Fruit fly (Drosophila melanogaster) Kc167 (cell line): Measurements from ENCODE around the gene Tailor.

ENCODE experiments used
- Myc ChIP-seq: fragments of >200 bp; optimal IDR thresholded peaks from 2 replicates; lab custom pipeline; 2017; ENCODE audit warnings: missing external identifiers
- Sin3A ChIP-seq: fragments of >200 bp; optimal IDR thresholded peaks from 2 replicates; lab custom pipeline; 2018; ENCODE audit warnings: missing external identifiers
- h ChIP-seq: fragments of >200 bp; optimal IDR thresholded peaks from 3 replicates; lab custom pipeline; 2018; ENCODE audit warnings: missing external identifiers
- insv ChIP-seq: fragments of >200 bp; optimal IDR thresholded peaks from 3 replicates; lab custom pipeline; 2018; ENCODE audit warnings: missing external identifiers
- psq ChIP-seq: fragments of >200 bp; optimal IDR thresholded peaks from 2 replicates; lab custom pipeline; 2017; ENCODE audit warnings: missing external identifiers
- ttk ChIP-seq: sonication (Bioruptor generic); optimal IDR thresholded peaks from 2 replicates; lab custom pipeline; 2017; ENCODE audit warnings: missing external identifiers

Tailor gene

dm6 chr3R:7085983-7086376, at the start of gene Tailor:
Gene Tailor, minus strand, starts transcription at chr3R:7086083.
- TF ChIP-seq Sin3A: no peak
- TF ChIP-seq insv (lab: Kevin White, UChicago): no peak
- no peak for TF ChIP-seq h
- TF ChIP-seq psq (lab: Kevin White, UChicago): no peak
- TF ChIP-seq Myc (lab: Kevin White, UChicago): no peak
- TF ChIP-seq ttk (lab: Kevin White, UChicago): no peak

DNA sequence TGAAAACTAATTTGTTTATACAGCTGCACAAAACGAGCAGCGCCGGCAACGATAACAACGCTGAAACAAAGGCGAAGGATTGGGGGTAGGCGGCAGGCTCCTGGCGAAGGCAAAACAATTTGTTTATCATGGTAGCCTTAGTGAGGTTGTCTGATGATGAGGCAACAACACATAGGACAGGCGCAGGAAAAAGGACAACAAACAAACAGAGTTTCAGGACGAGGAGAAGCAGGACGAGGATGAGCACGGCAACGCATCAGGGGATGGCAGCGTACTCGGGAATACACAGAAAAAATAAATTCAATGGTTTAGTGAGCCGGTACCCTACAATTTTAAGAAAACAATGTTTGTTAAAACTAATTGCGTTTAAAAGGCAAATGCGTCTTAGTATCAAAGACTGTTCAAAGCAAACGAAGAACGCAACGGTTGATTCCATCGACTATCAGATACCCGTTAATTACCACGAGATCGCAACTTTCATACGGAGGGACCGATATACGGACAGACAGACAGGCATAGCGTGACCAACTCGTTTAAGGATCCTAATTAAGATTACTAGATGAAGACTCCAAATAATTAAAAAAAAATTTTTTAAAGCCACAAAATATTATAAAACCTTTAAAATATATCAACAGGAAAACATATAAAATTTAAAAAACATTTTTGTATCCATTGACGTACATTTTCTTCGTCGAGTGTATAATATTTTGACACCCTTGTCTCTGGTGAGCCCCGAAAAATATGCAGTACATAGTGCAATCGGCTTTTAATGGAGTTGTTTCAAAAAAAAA, 49.0 kb upstream of the Tailor start:
- TF ChIP-seq Sin3A: no peak
- TF ChIP-seq insv (lab: Kevin White, UChicago): no peak
- TF ChIP-seq ttk (lab: Kevin White, UChicago): no peak
- no peak for TF ChIP-seq h
- TF ChIP-seq psq (lab: Kevin White, UChicago): no peak

dm6 chr3R:7131260-7131659, 45.4 kb upstream of the Tailor start, which contains the start of gene CG31493:
Gene CG31493, plus strand, starts transcription at chr3R:7131560.
- TF ChIP-seq h: no peak
- no peak for TF ChIP-seq Sin3A
- TF ChIP-seq Myc (lab: Kevin White, UChicago): no peak
- no peak for TF ChIP-seq psq (lab: Kevin White, UChicago)
- TF ChIP-seq insv (lab: Kevin White, UChicago): no peak
- no peak for TF ChIP-seq ttk (lab: Kevin White, UChicago)

DNA sequence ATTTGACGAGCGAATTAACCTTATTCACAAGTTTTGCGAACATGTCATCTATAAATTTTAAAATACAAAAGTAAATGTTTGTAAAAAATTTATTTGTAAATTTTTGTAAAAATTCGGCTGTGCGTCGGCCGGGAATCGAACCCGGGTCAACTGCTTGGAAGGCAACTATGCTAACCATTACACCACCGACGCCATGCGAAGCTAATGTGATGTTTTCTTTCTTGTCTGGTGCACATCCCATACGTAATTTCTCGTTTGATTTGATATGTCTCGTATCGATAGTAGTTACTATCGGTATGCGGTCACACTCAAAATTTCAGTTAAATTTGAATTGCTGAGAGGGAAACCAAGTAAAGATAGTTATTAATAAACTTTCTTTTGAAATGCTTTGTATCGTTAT, 44.9 kb upstream of the Tailor start:
- TF ChIP-seq Myc (lab: Kevin White, UChicago) (no peak), psq (lab: Kevin White, UChicago) (no peak), ttk (lab: Kevin White, UChicago) (no peak), insv (lab: Kevin White, UChicago) (no peak), h (no peak), Sin3A (no peak)

- TF ChIP-seq Sin3A: no peak
- no peak for TF ChIP-seq ttk (lab: Kevin White, UChicago)
- no peak for TF ChIP-seq h
- TF ChIP-seq psq (lab: Kevin White, UChicago): no peak
- no peak for TF ChIP-seq Myc (lab: Kevin White, UChicago)
- no peak for TF ChIP-seq insv (lab: Kevin White, UChicago)
Measured at dm6 chr3R:7129280-7130069, 43.6 kb upstream of the Tailor start, which contains the start of gene CG31248. Gene CG31248, plus strand, starts transcription at chr3R:7129320.

dm6 chr3R:7127966-7128365, 42.1 kb upstream of the Tailor start, which contains the start of gene CG10068:
Gene CG10068, minus strand, starts transcription at chr3R:7128027.
- TF ChIP-seq psq (lab: Kevin White, UChicago): no peak
- TF ChIP-seq ttk (lab: Kevin White, UChicago): no peak
- TF ChIP-seq insv (lab: Kevin White, UChicago): no peak
- no peak for TF ChIP-seq h
- TF ChIP-seq Myc (lab: Kevin White, UChicago): no peak
- TF ChIP-seq Sin3A: no peak

- TF ChIP-seq h (no peak), ttk (lab: Kevin White, UChicago) (no peak), Sin3A (peak; percentile 53), psq (lab: Kevin White, UChicago) (no peak)
Measured at dm6 chr3R:7124109-7124639, 38.3 kb upstream of the Tailor start, which contains the start of the genes Alh and CG10098. Gene Alh, minus strand, starts transcription at chr3R:7124185. Gene CG10098, plus strand, starts transcription at chr3R:7124548.

DNA sequence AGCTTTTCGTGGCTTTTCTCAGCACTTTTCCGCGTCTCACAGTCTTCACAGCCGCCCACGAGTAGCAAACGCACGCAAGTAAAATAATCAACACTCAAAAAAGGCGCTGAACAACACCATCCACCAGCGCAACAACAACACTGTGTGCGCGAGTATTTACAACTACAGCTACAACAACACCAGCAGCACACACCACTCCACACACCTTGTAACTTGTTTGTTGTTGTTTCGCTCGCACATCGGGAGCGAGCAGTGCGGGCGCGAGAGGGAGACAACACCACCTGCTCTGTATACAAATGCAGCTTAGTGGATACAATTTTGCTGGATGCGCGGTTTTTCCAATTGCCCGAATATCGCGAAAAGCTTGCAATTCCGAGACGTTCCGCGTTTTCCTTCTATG, 37.8 kb upstream of the Tailor start:
- TF ChIP-seq ttk (lab: Kevin White, UChicago) (no peak), Myc (lab: Kevin White, UChicago) (no peak), h (no peak), insv (lab: Kevin White, UChicago) (no peak), Sin3A (no peak), psq (lab: Kevin White, UChicago) (no peak)

DNA sequence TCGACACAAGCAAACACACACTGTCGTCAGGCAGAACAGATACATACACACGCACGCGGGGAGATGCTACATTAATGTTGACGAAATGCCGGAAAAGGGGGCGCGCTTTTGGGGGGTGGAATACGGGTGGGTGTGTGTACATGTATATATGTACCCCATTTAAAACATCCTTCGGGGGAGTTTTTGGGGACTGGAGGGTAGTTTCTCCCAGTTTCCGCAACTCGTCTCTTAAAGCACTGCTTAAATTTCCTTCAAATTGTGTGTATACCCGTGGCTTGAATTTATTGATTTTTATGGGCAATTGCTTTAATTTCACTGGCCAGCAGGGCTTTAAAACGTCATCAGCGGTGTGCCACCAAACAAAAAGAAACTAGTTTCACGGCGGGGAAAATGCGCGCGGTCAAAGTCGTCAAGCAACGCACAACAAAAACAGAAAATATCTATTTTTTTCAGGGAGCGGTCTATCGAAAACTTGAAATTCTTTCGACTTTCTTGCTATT, 37.2 kb upstream of the Tailor start:
- TF ChIP-seq psq (lab: Kevin White, UChicago) (no peak), Myc (lab: Kevin White, UChicago) (no peak), h (no peak), insv (lab: Kevin White, UChicago) (no peak), ttk (lab: Kevin White, UChicago) (no peak), Sin3A (no peak)

dm6 chr3R:7122172-7123072, 36.5 kb upstream of the Tailor start:
- no peak for TF ChIP-seq Sin3A

DNA sequence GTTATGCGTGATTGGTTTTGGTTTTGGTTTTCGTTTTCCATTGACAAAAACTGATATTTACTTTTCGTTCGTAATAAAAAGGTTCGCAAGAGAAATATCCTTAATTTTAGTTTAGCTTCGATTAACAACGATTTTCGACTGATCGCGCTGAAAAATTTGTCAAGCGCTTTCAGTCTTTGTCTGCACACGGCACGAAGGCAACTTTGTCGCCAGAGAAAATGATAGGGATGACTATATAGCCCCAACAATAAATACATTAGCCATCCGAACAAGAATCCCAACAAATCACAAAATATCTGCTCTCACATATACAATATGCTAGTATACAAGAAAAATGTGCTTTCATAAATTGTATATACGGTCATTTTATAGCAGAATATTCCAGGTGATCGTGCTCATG, 31.7 kb upstream of the Tailor start, which contains the start of gene Mlp84B:
TSS of gene Mlp84B (minus strand) at position 143 of the 400 bp plus-strand sequence.
- TF ChIP-seq Sin3A (no peak), Myc (lab: Kevin White, UChicago) (no peak), ttk (lab: Kevin White, UChicago) (no peak), psq (lab: Kevin White, UChicago) (no peak), h (no peak), insv (lab: Kevin White, UChicago) (no peak)
